Fruit fly (Drosophila melanogaster) whole organism: ENCODE results near the gene CG13086.

Source experiments
- CG8478 ChIP-seq: fragments of >200 bp; optimal IDR thresholded peaks from 2 replicates; lab custom pipeline; 2018; ENCODE audit warnings: inconsistent platforms
- Dll ChIP-seq: fragments of >200 bp; optimal IDR thresholded peaks from 2 replicates; lab custom pipeline; 2017
- EcR ChIP-seq, 2 experiments: fragments of >200 bp; optimal IDR thresholded peaks; 2 replicates each; lab custom pipeline; 2017; ENCODE audit warnings: missing biosample characterization in 2 of 2, missing genetic modification characterization in 2 of 2, missing genetic modification reagents in 2 of 2
- pan ChIP-seq: fragments of >200 bp; optimal IDR thresholded peaks from 2 replicates; lab custom pipeline; 2017

DNA sequence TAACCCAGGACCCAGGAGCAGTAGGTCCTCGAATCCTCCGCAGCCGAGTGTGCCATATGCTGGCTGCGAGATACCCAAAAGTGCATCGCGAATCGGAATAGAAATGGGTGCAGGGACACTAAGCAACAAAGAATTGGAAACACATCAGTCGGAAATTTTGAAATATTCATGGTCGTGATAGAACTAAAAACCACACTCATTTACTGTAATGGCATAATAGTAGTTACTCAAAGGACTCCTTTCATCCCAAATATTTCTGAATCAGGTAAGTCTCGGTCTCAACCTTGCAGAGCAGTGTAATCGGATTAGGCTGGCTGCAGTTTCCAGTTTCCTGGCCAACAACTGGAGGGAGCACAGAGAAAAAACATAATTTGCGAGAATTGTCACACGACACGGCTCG is 12.0 kb downstream of the CG13086 start:
- no peak for TF ChIP-seq Dll (lab: Kevin White, UChicago)
- no peak for TF ChIP-seq CG8478 (lab: Kevin White, UChicago)
- TF ChIP-seq EcR (GFP tag; optimal IDR thresholded peaks at IDR 0.05; lab: Kevin White, UChicago), result no peak
- TF ChIP-seq pan (lab: Kevin White, UChicago), result no peak
